Fruit fly (Drosophila melanogaster) whole organism, pupa: Measurements from ENCODE around the gene CG5849.
A peak's percentile ranks its signal among the peaks of the same experiment; 100 is the strongest.

Experiments
- CG10348 ChIP-seq: fragments of 200-800 bp; sonication (Bioruptor generic); IDR thresholded peaks from 2 replicates; pipeline ENCODE4 v1.3.6; 2022; ENCODE audit warnings: missing biosample characterization, missing genetic modification characterization
- CG12605 ChIP-seq: fragments of 200-800 bp; sonication (Bioruptor generic); IDR thresholded peaks from 2 replicates; pipeline ENCODE4 v1.3.6; 2022; ENCODE audit warnings: missing biosample characterization, missing genetic modification characterization
- CG13204 ChIP-seq: fragments of 200-800 bp; sonication (Bioruptor generic); optimal IDR thresholded peaks from 2 replicates; lab custom pipeline; 2018; ENCODE audit warnings: missing biosample characterization, mild to moderate bottlenecking, missing genetic modification characterization, moderate library complexity
- CG14655 ChIP-seq: fragments of 200-800 bp; sonication (Bioruptor generic); optimal IDR thresholded peaks from 3 replicates; lab custom pipeline; 2017; ENCODE audit warnings: mild to moderate bottlenecking, missing biosample characterization, missing genetic modification reagents, missing genetic modification characterization
- CG15710 ChIP-seq: fragments of 200-800 bp; sonication (Bioruptor generic); optimal IDR thresholded peaks from 2 replicates; lab custom pipeline; 2018; ENCODE audit warnings: missing biosample characterization, mild to moderate bottlenecking, missing genetic modification characterization, moderate library complexity
- CG8301 ChIP-seq: fragments of 200-800 bp; sonication (Bioruptor generic); optimal IDR thresholded peaks from 2 replicates; lab custom pipeline; 2018; ENCODE audit warnings: missing biosample characterization, mild to moderate bottlenecking, missing genetic modification characterization
- EcR ChIP-seq: fragments of 200-800 bp; sonication (Bioruptor generic); optimal IDR thresholded peaks from 3 replicates; lab custom pipeline; 2019; ENCODE audit warnings: missing biosample characterization, missing genetic modification characterization, mild to moderate bottlenecking, moderate library complexity, missing genetic modification reagents
- Ets98B ChIP-seq: fragments of 200-800 bp; sonication (Bioruptor generic); IDR thresholded peaks from 2 replicates; pipeline ENCODE4 v1.3.6; 2022; ENCODE audit warnings: missing biosample characterization, missing genetic modification characterization
- Pif1A ChIP-seq: fragments of 200-800 bp; sonication (Bioruptor generic); optimal IDR thresholded peaks from 3 replicates; lab custom pipeline; 2016; ENCODE audit warnings: missing biosample characterization, missing genetic modification characterization
- Pif1B ChIP-seq: fragments of 200-800 bp; sonication (Bioruptor generic); optimal IDR thresholded peaks from 3 replicates; lab custom pipeline; 2016; ENCODE audit warnings: missing biosample characterization, missing genetic modification characterization
- gl ChIP-seq: fragments of 200-800 bp; sonication (Bioruptor generic); optimal IDR thresholded peaks from 2 replicates; lab custom pipeline; 2018; ENCODE audit warnings: missing biosample characterization, mild to moderate bottlenecking, missing genetic modification characterization
- rn ChIP-seq: fragments of 200-800 bp; sonication (Bioruptor generic); IDR thresholded peaks from 2 replicates; pipeline ENCODE4 v1.3.6; 2022; ENCODE audit warnings: missing biosample characterization, missing genetic modification characterization

dm6 chr3R:21731682-21732081, 8.2 kb upstream of the CG5849 start:
- no peak for TF ChIP-seq CG10348 (GFP tag; lab: Robert Waterston, UW)
- TF ChIP-seq gl (tag; lab: Kevin White, UChicago): no peak
- TF ChIP-seq EcR: no peak
- no peak for TF ChIP-seq CG13204 (GFP tag; lab: Kevin White, UChicago)
- TF ChIP-seq rn (GFP tag; lab: Robert Waterston, UW): no peak
- no peak for TF ChIP-seq CG15710 (tag; lab: Kevin White, UChicago)
- TF ChIP-seq CG12605 (GFP tag; lab: Robert Waterston, UW): no peak
- TF ChIP-seq Ets98B: peak; percentile 56; the same call in 1 of the 2 replicates
- no peak for TF ChIP-seq Pif1B (GFP tag; lab: Kevin White, UChicago)
- TF ChIP-seq Pif1A (GFP tag; lab: Kevin White, UChicago): no peak
- TF ChIP-seq CG8301: no peak
- peak; percentile 29 for TF ChIP-seq CG14655 (GFP tag; lab: Kevin White, UChicago)
